Fruit fly (Drosophila melanogaster): ENCODE results near the gene CG12093.

The CG12093 gene

dm6 chr3L:2727023-2727422 lies 46.8 kb downstream of the CG12093 start:
- TF ChIP-seq CG9948 (tag; optimal IDR thresholded peaks at IDR 0.05): no peak
- no peak for TF ChIP-seq CG8301 (tag; optimal IDR thresholded peaks at IDR 0.05)
- TF ChIP-seq Snoo (tag; optimal IDR thresholded peaks at IDR 0.05): no peak
- TF ChIP-seq gl (tag; optimal IDR thresholded peaks at IDR 0.05): no peak
- TF ChIP-seq Pif1B (GFP tag; optimal IDR thresholded peaks at IDR 0.05): no peak
- TF ChIP-seq CG15710 (tag; optimal IDR thresholded peaks at IDR 0.05): no peak
- TF ChIP-seq CG14655 (GFP tag; optimal IDR thresholded peaks at IDR 0.05): no peak
- TF ChIP-seq CG13204 (GFP tag; optimal IDR thresholded peaks at IDR 0.05): no peak
- no peak for TF ChIP-seq Pif1A (GFP tag; optimal IDR thresholded peaks at IDR 0.05)
- no peak for TF ChIP-seq CG34367 (tag; optimal IDR thresholded peaks at IDR 0.05)
- peak; percentile 76 for TF ChIP-seq CG4496 (GFP tag; IDR thresholded peaks at IDR 0.05)
- no peak for TF ChIP-seq CG8159 (tag; optimal IDR thresholded peaks at IDR 0.05)
- peak; percentile 68 for TF ChIP-seq Ets98B (GFP tag; IDR thresholded peaks at IDR 0.05)
- no peak for TF ChIP-seq CG10348 (GFP tag; IDR thresholded peaks at IDR 0.05)
- TF ChIP-seq CG17806 (tag; optimal IDR thresholded peaks at IDR 0.05): no peak
- 0 out of 2 replicates have a peak, but pooled peaks have one; percentile 40 for TF ChIP-seq rn (GFP tag; IDR thresholded peaks at IDR 0.05)
- peak; percentile 71; the same call in 2 of the 3 replicates for TF ChIP-seq fd96Ca (GFP tag; IDR thresholded peaks at IDR 0.05)
- TF ChIP-seq CG32121 (GFP tag; IDR thresholded peaks at IDR 0.05): peak; percentile 84
- TF ChIP-seq EcR (GFP tag; optimal IDR thresholded peaks at IDR 0.05): no peak
- TF ChIP-seq CG12605 (GFP tag; IDR thresholded peaks at IDR 0.05): peak; percentile 36; the same call in 1 of the 2 replicates
- no peak for TF ChIP-seq D1 (tag; optimal IDR thresholded peaks at IDR 0.05)
